Fruit fly (Drosophila melanogaster) whole organism, larva: ENCODE data around the gene PEK.

Source experiments
- noc ChIP-seq: fragments of 200-800 bp; sonication (Bioruptor generic); optimal IDR thresholded peaks from 3 replicates; lab custom pipeline; 2019; ENCODE audit warnings: missing biosample characterization, mild to moderate bottlenecking, missing genetic modification characterization, moderate library complexity

PEK gene

DNA sequence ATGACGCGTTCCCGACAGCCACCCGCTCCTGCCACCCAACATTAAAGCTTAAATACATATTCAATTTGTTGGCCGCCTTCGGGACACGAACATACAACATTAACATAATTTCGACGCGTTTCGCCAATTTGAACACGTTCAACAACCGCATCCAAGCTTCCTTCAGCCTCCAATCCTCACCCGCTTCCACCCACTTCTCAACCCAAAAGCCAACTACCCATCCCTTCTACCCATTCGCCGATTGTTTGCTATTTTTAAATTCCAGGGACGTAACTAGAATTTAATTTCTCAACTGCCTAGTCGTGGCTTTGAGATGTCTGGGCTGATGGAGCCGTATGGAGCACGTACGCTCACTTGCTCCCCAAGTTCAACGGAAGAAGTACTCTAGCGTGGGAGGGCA, 34.8 kb downstream of the PEK start:
- no peak for TF ChIP-seq noc (tag; lab: Kevin White, UChicago)

DNA sequence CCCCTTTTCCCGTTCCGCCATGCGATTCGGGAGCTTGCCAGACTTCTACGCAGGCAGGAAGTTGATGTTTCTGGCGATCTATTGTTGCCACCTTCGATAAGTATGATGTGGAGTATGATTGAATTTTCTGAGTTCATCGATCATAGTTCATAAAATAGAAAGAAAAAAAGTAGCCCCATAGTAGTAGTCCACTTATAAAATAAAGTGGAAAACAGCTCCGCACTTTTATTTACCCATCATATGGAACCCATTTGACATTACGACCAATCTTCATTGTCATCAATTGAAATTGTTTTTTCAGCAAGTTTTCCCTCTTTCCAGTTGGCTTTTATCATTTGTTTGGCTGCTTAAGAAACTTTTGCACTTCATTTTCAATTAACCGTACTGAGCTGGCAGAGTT, 37.4 kb downstream of the PEK start, which contains the start of gene CG12147:
Gene CG12147 (minus strand): TSS at position 101 of the 400 bp plus-strand sequence.
- no peak for TF ChIP-seq noc (tag; lab: Kevin White, UChicago)

DNA sequence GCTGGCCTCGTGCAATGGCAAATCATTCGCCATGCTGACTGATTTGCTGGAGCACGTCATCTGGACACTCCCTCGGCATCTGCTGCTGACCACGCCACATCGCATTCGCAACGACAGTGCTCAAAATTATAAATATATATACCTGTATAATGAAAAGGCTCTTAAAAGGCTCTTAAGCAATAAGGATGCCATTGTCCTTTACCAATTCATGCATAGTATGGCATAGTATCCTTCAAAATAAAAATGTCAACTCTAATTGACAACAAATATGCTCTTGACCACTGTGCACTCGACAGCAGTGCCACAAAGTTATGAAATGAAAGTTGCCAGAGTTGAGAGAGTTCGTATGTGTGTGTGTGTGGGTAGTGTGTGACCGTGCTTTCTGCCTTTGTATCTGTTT, 42.4 kb downstream of the PEK start:
- no peak for TF ChIP-seq noc (tag; lab: Kevin White, UChicago)

DNA sequence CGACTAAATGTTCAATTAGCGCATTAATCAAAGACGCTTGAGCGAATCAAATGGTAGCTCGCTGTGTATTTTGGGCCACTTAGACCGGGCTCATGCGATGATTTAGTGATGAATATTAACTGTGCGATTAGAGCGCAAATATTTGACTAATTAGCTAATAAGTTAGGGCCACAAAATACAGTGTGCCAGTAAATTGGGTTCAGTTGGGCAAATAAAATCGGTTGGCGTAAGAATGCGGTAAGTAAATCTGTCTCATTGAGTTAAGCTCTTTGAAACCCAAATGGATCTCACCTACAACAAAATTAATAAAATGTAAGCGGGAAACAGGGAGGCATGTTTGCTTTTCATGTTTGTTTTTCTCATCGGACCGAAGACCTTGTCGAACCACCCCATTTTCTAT, 44.1 kb downstream of the PEK start:
- no peak for TF ChIP-seq noc (tag; lab: Kevin White, UChicago)

DNA sequence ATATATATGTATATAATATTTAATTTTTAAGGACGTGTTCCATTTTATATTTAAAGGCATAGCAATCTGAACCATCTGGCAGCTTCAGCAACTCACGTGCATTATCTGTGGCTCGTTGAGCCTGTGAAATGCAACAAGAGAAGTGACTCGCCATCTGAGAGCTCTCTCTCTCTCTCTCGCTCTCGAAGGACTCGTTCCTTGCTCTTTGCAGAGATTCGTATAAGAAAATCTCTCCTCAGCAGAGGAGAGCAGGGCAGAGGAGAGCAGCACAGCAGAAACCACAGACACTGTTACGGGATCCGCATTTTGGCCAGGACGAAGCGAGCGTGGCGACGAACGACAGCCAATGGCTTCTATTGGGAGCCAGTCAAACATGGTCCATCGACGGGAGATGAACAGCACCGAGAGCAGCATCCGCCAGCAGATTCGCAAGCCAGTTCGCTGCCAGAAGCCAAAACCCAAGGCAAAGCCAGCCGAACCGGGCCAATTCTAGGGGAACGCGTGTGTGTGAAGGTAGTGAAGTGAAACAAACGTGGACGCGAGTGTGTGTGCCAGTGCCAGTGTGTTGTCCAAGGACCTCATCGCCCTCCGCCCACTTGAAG, 50.3 kb downstream of the PEK start, which contains the start of gene CG14669:
Gene CG14669 (plus strand): TSS at position 381 of the 602 bp plus-strand sequence.
- TF ChIP-seq noc (tag; lab: Kevin White, UChicago) = no peak

DNA sequence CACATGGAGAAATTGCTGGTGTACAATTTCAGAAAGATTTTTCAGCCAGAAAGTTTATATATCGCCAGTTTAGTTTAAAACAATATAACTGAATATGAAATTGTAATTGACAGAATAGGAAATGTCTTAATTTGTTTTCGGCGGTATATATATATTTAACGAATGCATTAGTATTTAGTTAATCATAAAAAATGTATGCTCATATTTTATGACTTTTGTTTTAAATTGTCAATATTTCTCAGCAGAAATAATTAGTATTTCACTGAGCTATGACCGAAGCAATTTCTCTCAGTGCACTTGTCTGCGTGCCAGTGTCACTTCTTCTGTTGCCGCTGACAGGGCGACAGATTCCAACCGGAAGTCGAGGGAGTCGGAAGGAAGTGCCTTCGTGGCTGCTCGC, 51.6 kb downstream of the PEK start:
- TF ChIP-seq noc (tag; lab: Kevin White, UChicago) = no peak

DNA sequence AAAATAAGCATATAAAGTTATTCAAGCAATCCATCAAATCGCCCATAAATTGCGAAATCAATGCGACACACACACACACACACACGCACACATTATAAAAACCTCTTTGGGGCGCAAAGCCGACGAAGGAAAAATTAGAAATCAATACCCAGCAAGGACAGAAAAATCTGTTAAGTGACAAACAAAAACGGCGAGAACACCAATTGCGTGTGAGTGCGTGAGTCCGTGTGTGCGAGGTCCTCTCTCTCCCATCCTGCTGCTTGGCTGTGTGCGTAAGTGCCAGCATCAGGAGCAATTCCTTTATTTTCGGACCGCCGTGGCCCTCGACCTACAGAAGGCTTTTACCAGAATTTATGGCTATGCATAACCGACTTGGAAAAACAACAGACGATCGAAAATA, 52.2 kb downstream of the PEK start, which contains the start of gene Orco:
Gene Orco (minus strand): TSS at position 101 of the 400 bp plus-strand sequence.
- TF ChIP-seq noc (tag; lab: Kevin White, UChicago) = no peak
